Worm (Caenorhabditis elegans) whole organism, L4 larva: ENCODE results near the gene C56E10.3.

Experiments used
- D1046.2 ChIP-seq: fragments of 200-800 bp; sonication (Bioruptor generic); IDR thresholded peaks from 2 replicates; pipeline ENCODE4 v1.3.6; 2022; ENCODE audit warnings: missing genetic modification characterization, missing compliant biosample characterization
- F10B5.3 ChIP-seq: sonication (generic microtip); optimal IDR thresholded peaks from 2 replicates; lab custom pipeline; 2016; ENCODE audit warnings: mild to moderate bottlenecking, missing genetic modification characterization, missing compliant biosample characterization
- F37D6.2 ChIP-seq: sonication (generic microtip); optimal IDR thresholded peaks from 2 replicates; lab custom pipeline; 2016; ENCODE audit warnings: mild to moderate bottlenecking, missing genetic modification characterization, missing compliant biosample characterization
- R02D3.7 ChIP-seq: fragments of 150-350 bp; sonication (generic microtip); optimal IDR thresholded peaks from 3 replicates; lab custom pipeline; 2014; ENCODE audit warnings: missing biosample characterization, missing genetic modification characterization
- T26A8.4 ChIP-seq: fragments of 200-800 bp; sonication (Bioruptor generic); IDR thresholded peaks from 2 replicates; pipeline ENCODE4 v1.3.6; 2022; ENCODE audit warnings: missing genetic modification characterization, missing compliant biosample characterization
- Y48G9A.11 ChIP-seq: fragments of 200-800 bp; sonication (Bioruptor generic); IDR thresholded peaks from 2 replicates; pipeline ENCODE4 v1.3.6; 2022; ENCODE audit warnings: missing genetic modification reagents, missing genetic modification characterization, missing compliant biosample characterization
- Y75B8A.6 ChIP-seq: fragments of 200-800 bp; sonication (Bioruptor generic); IDR thresholded peaks from 2 replicates; pipeline ENCODE4 v1.3.6; 2022; ENCODE audit warnings: missing genetic modification reagents, missing genetic modification characterization, missing compliant biosample characterization
- ZK337.2 ChIP-seq: fragments of 200-800 bp; sonication (Bioruptor generic); IDR thresholded peaks from 2 replicates; pipeline ENCODE4 v1.3.6; 2022; ENCODE audit warnings: missing genetic modification reagents, missing genetic modification characterization, missing compliant biosample characterization
- aly-2 ChIP-seq: sonication (generic microtip); optimal IDR thresholded peaks from 2 replicates; lab custom pipeline; 2018; ENCODE audit warnings: missing biosample characterization, missing genetic modification characterization
- arid-1 ChIP-seq: fragments of 200-800 bp; sonication (Bioruptor generic); conservative IDR thresholded peaks from 2 replicates; pipeline ENCODE4 v1.3.6; 2022; ENCODE audit warnings: missing genetic modification reagents, missing genetic modification characterization, missing compliant biosample characterization
- attf-4 ChIP-seq: sonication (generic microtip); optimal IDR thresholded peaks from 3 replicates; lab custom pipeline; 2017; ENCODE audit warnings: missing biosample characterization, missing genetic modification characterization
- ceh-20 ChIP-seq: fragments of 200-800 bp; sonication (Bioruptor generic); IDR thresholded peaks from 2 replicates; pipeline ENCODE4 v1.3.6; 2022; ENCODE audit warnings: missing genetic modification reagents, missing genetic modification characterization, missing compliant biosample characterization
- ceh-44 ChIP-seq: fragments of 200-800 bp; sonication (Bioruptor generic); IDR thresholded peaks from 2 replicates; pipeline ENCODE4 v1.3.6; 2022; ENCODE audit warnings: missing genetic modification reagents, missing genetic modification characterization, missing compliant biosample characterization
- ceh-62 ChIP-seq: sonication (generic microtip); optimal IDR thresholded peaks from 2 replicates; lab custom pipeline; 2017; ENCODE audit warnings: missing biosample characterization, missing genetic modification characterization
- cey-2 ChIP-seq: sonication (generic microtip); optimal IDR thresholded peaks from 3 replicates; lab custom pipeline; 2017; ENCODE audit warnings: missing genetic modification characterization, mild to moderate bottlenecking, missing compliant biosample characterization, antibody characterized with exemption, borderline replicate concordance; ENCODE audit not compliant: insufficient read depth
- daf-12 ChIP-seq: fragments of 150-350 bp; optimal IDR thresholded peaks from 2 replicates; lab custom pipeline; 2014; ENCODE audit warnings: missing biosample characterization, missing genetic modification reagents, missing genetic modification characterization
- daf-8 ChIP-seq: fragments of 200-800 bp; sonication (Bioruptor generic); IDR thresholded peaks from 2 replicates; pipeline ENCODE4 v1.3.6; 2022; ENCODE audit warnings: missing genetic modification characterization, missing compliant biosample characterization
- dmd-6 ChIP-seq: fragments of 200-800 bp; sonication (Bioruptor generic); IDR thresholded peaks from 2 replicates; pipeline ENCODE4 v1.3.6; 2022; ENCODE audit warnings: missing genetic modification reagents, missing genetic modification characterization, missing compliant biosample characterization
- dve-1 ChIP-seq: sonication (generic microtip); optimal IDR thresholded peaks from 2 replicates; lab custom pipeline; 2017; ENCODE audit warnings: antibody characterized with exemption, mild to moderate bottlenecking, missing genetic modification characterization, missing compliant biosample characterization; ENCODE audit not compliant: insufficient read depth
- fkh-10 ChIP-seq: fragments of 150-350 bp; optimal IDR thresholded peaks from 2 replicates; lab custom pipeline; 2014; ENCODE audit warnings: missing biosample characterization, missing genetic modification reagents, missing genetic modification characterization
- fos-1 ChIP-seq: fragments of 150-350 bp; optimal IDR thresholded peaks from 2 replicates; lab custom pipeline; 2014; ENCODE audit warnings: missing biosample characterization, missing genetic modification characterization
- hlh-11 ChIP-seq: fragments of 200-800 bp; sonication (Bioruptor generic); optimal IDR thresholded peaks from 2 replicates; lab custom pipeline; 2018; ENCODE audit warnings: mild to moderate bottlenecking, missing genetic modification characterization, missing compliant biosample characterization
- hmg-1.1 ChIP-seq: fragments of 200-800 bp; sonication (Bioruptor generic); IDR thresholded peaks from 2 replicates; pipeline ENCODE4 v1.3.6; 2022; ENCODE audit warnings: missing genetic modification reagents, missing genetic modification characterization, missing compliant biosample characterization
- lin-1 ChIP-seq: fragments of 200-800 bp; sonication (Bioruptor generic); IDR thresholded peaks from 2 replicates; pipeline ENCODE4 v1.3.6; 2022; ENCODE audit warnings: missing genetic modification reagents, missing genetic modification characterization, missing compliant biosample characterization
- lin-13 ChIP-seq: fragments of 150-350 bp; optimal IDR thresholded peaks from 2 replicates; lab custom pipeline; 2014; ENCODE audit warnings: missing biosample characterization, missing genetic modification reagents, missing genetic modification characterization
- lin-15B ChIP-seq: fragments of 150-350 bp; sonication (generic microtip); optimal IDR thresholded peaks from 3 replicates; lab custom pipeline; 2014; ENCODE audit warnings: missing biosample characterization, missing genetic modification characterization
- lin-38 ChIP-seq: fragments of 200-800 bp; sonication (Bioruptor generic); IDR thresholded peaks from 2 replicates; pipeline ENCODE4 v1.3.6; 2022; ENCODE audit warnings: missing genetic modification reagents, missing genetic modification characterization, missing compliant biosample characterization
- madf-9 ChIP-seq: fragments of 200-800 bp; sonication (Bioruptor generic); conservative IDR thresholded peaks from 2 replicates; pipeline ENCODE4 v1.3.6; 2022; ENCODE audit warnings: missing genetic modification reagents, missing genetic modification characterization, missing compliant biosample characterization
- mdl-1 ChIP-seq, 2 experiments: fragments of 150-350 bp in 1 of 2; sonication (generic microtip) in 1 of 2; optimal IDR thresholded peaks; 2 replicates each; lab custom pipeline; 2014 to 2017; ENCODE audit warnings: missing biosample characterization in 2 of 2, missing genetic modification characterization in 2 of 2
- mdt-29 ChIP-seq: fragments of 200-800 bp; sonication (Bioruptor generic); IDR thresholded peaks from 2 replicates; pipeline ENCODE4 v1.3.6; 2022; ENCODE audit warnings: missing genetic modification reagents, missing genetic modification characterization, missing compliant biosample characterization
- mep-1 ChIP-seq: fragments of 150-350 bp; sonication (generic microtip); optimal IDR thresholded peaks from 3 replicates; lab custom pipeline; 2014; ENCODE audit warnings: missing biosample characterization, missing genetic modification characterization
- mes-2 ChIP-seq: sonication (generic microtip); optimal IDR thresholded peaks from 2 replicates; lab custom pipeline; 2016; ENCODE audit warnings: missing genotype, mild to moderate bottlenecking, missing genetic modification characterization, missing compliant biosample characterization; ENCODE audit not compliant: poor library complexity, severe bottlenecking
- mxl-3 ChIP-seq: fragments of 200-800 bp; sonication (Bioruptor generic); optimal IDR thresholded peaks from 2 replicates; lab custom pipeline; 2018; ENCODE audit warnings: mild to moderate bottlenecking, missing genetic modification characterization, missing compliant biosample characterization
- nhr-10 ChIP-seq: fragments of 150-350 bp; optimal IDR thresholded peaks from 2 replicates; lab custom pipeline; 2014; ENCODE audit warnings: missing biosample characterization, missing genetic modification characterization
- nhr-102 ChIP-seq: sonication (generic microtip); optimal IDR thresholded peaks from 2 replicates; lab custom pipeline; 2016; ENCODE audit warnings: mild to moderate bottlenecking, missing genetic modification characterization, moderate library complexity, missing compliant biosample characterization
- nhr-28 ChIP-seq: fragments of 150-350 bp; optimal IDR thresholded peaks from 2 replicates; lab custom pipeline; 2014; ENCODE audit warnings: missing biosample characterization, missing genetic modification characterization
- nhr-41 ChIP-seq: fragments of 200-800 bp; sonication (Bioruptor generic); IDR thresholded peaks from 2 replicates; pipeline ENCODE4 v1.3.6; 2022; ENCODE audit warnings: missing genetic modification reagents, missing genetic modification characterization, missing compliant biosample characterization
- nhr-42 ChIP-seq: fragments of 200-800 bp; sonication (Bioruptor generic); IDR thresholded peaks from 2 replicates; pipeline ENCODE4 v1.3.6; 2022; ENCODE audit warnings: missing genetic modification characterization, missing compliant biosample characterization
- nhr-48 ChIP-seq: sonication (generic microtip); optimal IDR thresholded peaks from 2 replicates; lab custom pipeline; 2016; ENCODE audit warnings: mild to moderate bottlenecking, missing genetic modification characterization, missing compliant biosample characterization
- nhr-6 ChIP-seq: fragments of 150-350 bp; optimal IDR thresholded peaks from 2 replicates; lab custom pipeline; 2014; ENCODE audit warnings: missing biosample characterization, missing genetic modification characterization
- nhr-76 ChIP-seq: fragments of 150-350 bp; optimal IDR thresholded peaks from 2 replicates; lab custom pipeline; 2014; ENCODE audit warnings: missing biosample characterization, missing genetic modification characterization
- nhr-77 ChIP-seq: fragments of 150-350 bp; optimal IDR thresholded peaks from 2 replicates; lab custom pipeline; 2014; ENCODE audit warnings: missing biosample characterization, missing genetic modification characterization
- php-3 ChIP-seq: fragments of 200-800 bp; sonication (Bioruptor generic); IDR thresholded peaks from 2 replicates; pipeline ENCODE4 v1.3.6; 2022; ENCODE audit warnings: missing genetic modification reagents, missing genetic modification characterization, missing compliant biosample characterization
- saeg-2 ChIP-seq: fragments of 200-800 bp; sonication (Bioruptor generic); IDR thresholded peaks from 2 replicates; pipeline ENCODE4 v1.3.6; 2022; ENCODE audit warnings: missing genetic modification reagents, missing genetic modification characterization, missing compliant biosample characterization
- skn-1 ChIP-seq: fragments of 150-350 bp; optimal IDR thresholded peaks from 2 replicates; lab custom pipeline; 2014; ENCODE audit warnings: missing biosample characterization, missing genetic modification characterization
- tra-1 ChIP-seq: fragments of 200-800 bp; sonication (Bioruptor generic); IDR thresholded peaks from 2 replicates; pipeline ENCODE4 v1.3.6; 2022; ENCODE audit warnings: missing genetic modification reagents, missing genetic modification characterization, missing compliant biosample characterization
- unc-130 ChIP-seq: sonication (generic microtip); optimal IDR thresholded peaks from 2 replicates; lab custom pipeline; 2016; ENCODE audit warnings: missing genetic modification reagents, missing genetic modification characterization, missing compliant biosample characterization
- vab-7 ChIP-seq: fragments of 200-800 bp; sonication (Bioruptor generic); IDR thresholded peaks from 2 replicates; pipeline ENCODE4 v1.3.6; 2022; ENCODE audit warnings: missing genetic modification reagents, missing genetic modification characterization, missing compliant biosample characterization
- zfp-3 ChIP-seq: fragments of 200-800 bp; sonication (Bioruptor generic); conservative IDR thresholded peaks from 2 replicates; pipeline ENCODE4 v1.3.6; 2022; ENCODE audit warnings: missing genetic modification reagents, missing genetic modification characterization, missing compliant biosample characterization
- zip-11 ChIP-seq: fragments of 200-800 bp; sonication (Bioruptor generic); IDR thresholded peaks from 2 replicates; pipeline ENCODE4 v1.3.6; 2022; ENCODE audit warnings: missing genetic modification characterization, missing compliant biosample characterization
- zip-2 ChIP-seq: fragments of 150-350 bp; optimal IDR thresholded peaks from 2 replicates; lab custom pipeline; 2014; ENCODE audit warnings: missing biosample characterization, missing genetic modification characterization
- ztf-7 ChIP-seq: fragments of 150-350 bp; optimal IDR thresholded peaks from 2 replicates; lab custom pipeline; 2014; ENCODE audit warnings: missing biosample characterization, missing genetic modification characterization

Gene C56E10.3

DNA sequence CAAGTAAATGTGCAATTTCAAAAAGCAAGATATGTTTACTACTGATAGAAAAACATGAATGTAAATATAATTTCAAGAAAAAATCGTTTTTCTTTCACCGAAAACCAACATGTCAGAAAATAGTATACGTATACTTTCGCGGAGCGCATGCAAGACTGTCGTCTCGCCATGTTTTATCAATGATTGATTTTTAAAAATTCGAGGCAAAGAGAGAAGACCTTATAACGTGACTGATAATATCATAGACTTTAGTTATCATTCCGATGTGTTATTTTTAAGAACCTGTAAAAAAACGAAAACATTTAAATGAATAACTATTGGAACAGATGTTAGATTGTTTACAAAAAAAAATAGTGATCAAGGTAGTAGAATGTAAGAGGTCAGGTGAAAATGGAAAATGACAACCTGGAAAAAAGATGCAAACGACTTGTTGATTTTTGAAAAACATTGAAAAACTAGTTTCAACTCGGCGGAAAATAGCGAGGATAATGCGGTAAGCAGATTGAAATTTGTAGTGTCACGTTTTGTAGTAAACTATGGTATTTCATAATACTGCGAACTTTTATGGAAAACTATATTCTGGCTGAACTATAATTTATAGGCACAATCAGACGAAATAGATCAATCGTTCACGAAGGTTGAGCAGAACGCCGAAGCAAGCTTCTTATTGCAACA lies 1.1 kb downstream of the C56E10.3 start:
- TF ChIP-seq zfp-3 (GFP tag; lab: Robert Waterston, UW): no peak
- TF ChIP-seq dve-1 (tag; lab: Kevin White, UChicago): peak; percentile 47
- no peak for TF ChIP-seq mxl-3 (GFP tag; lab: Kevin White, UChicago)
- TF ChIP-seq tra-1 (GFP tag; lab: Robert Waterston, UW): no peak
- no peak for TF ChIP-seq lin-1 (GFP tag; lab: Robert Waterston, UW)
- TF ChIP-seq cey-2 (tag; lab: Kevin White, UChicago): no peak
- no peak for TF ChIP-seq lin-38 (GFP tag; lab: Robert Waterston, UW)
- no peak for TF ChIP-seq aly-2 (tag; lab: Kevin White, UChicago)
- no peak for TF ChIP-seq fos-1 (tag; lab: Kevin White, UChicago)
- no peak for TF ChIP-seq daf-8
- no peak for TF ChIP-seq attf-4 (tag; lab: Kevin White, UChicago)
- TF ChIP-seq ZK337.2 (GFP tag; lab: Robert Waterston, UW): no peak
- no peak for TF ChIP-seq nhr-76
- TF ChIP-seq fkh-10 (GFP tag; lab: Kevin White, UChicago): no peak
- no peak for TF ChIP-seq Y48G9A.11 (GFP tag; lab: Robert Waterston, UW)
- TF ChIP-seq nhr-77: no peak
- TF ChIP-seq nhr-48 (tag; lab: Kevin White, UChicago): no peak
- TF ChIP-seq nhr-6 (tag; lab: Kevin White, UChicago): no peak
- no peak for TF ChIP-seq daf-12 (tag; lab: Kevin White, UChicago)
- no peak for TF ChIP-seq vab-7 (GFP tag; lab: Robert Waterston, UW)
- TF ChIP-seq ceh-62 (tag; lab: Kevin White, UChicago): no peak
- TF ChIP-seq zip-2 (tag; lab: Kevin White, UChicago): no peak
- TF ChIP-seq Y75B8A.6 (GFP tag; lab: Robert Waterston, UW): no peak
- TF ChIP-seq hlh-11 (tag; lab: Kevin White, UChicago): peak; percentile 50
- TF ChIP-seq nhr-10 (tag; lab: Kevin White, UChicago): no peak
- TF ChIP-seq D1046.2 (GFP tag; lab: Robert Waterston, UW): no peak
- no peak for TF ChIP-seq mdl-1 (tag; optimal IDR thresholded peaks at IDR 0.05; lab: Kevin White, UChicago)
- no peak for TF ChIP-seq php-3 (GFP tag; lab: Robert Waterston, UW)
- no peak for TF ChIP-seq mdt-29
- no peak for TF ChIP-seq nhr-42
- TF ChIP-seq T26A8.4 (GFP tag; lab: Robert Waterston, UW): no peak
- TF ChIP-seq lin-15B (tag; lab: Kevin White, UChicago): no peak
- no peak for TF ChIP-seq R02D3.7 (tag; lab: Kevin White, UChicago)
- TF ChIP-seq nhr-28: peak; percentile 6
- no peak for TF ChIP-seq F37D6.2
- no peak for TF ChIP-seq hmg-1.1 (GFP tag; lab: Robert Waterston, UW)
- TF ChIP-seq zip-11 (GFP tag; lab: Robert Waterston, UW): no peak
- TF ChIP-seq lin-13 (GFP tag; lab: Kevin White, UChicago): no peak
- no peak for TF ChIP-seq nhr-102 (tag; lab: Kevin White, UChicago)
- no peak for TF ChIP-seq skn-1 (tag; lab: Kevin White, UChicago)
- no peak for TF ChIP-seq arid-1
- TF ChIP-seq ceh-44 (GFP tag; lab: Robert Waterston, UW): no peak
- no peak for TF ChIP-seq saeg-2 (GFP tag; lab: Robert Waterston, UW)
- no peak for TF ChIP-seq madf-9 (GFP tag; lab: Robert Waterston, UW)
- TF ChIP-seq ceh-20 (GFP tag; lab: Robert Waterston, UW): no peak
- TF ChIP-seq mep-1 (tag; lab: Kevin White, UChicago): no peak
- peak; percentile 45; the same call in 1 of the 2 replicates for TF ChIP-seq dmd-6 (GFP tag; lab: Robert Waterston, UW)
- no peak for TF ChIP-seq F10B5.3
- no peak for TF ChIP-seq nhr-41
- no peak for TF ChIP-seq ztf-7
- no peak for TF ChIP-seq mes-2 (tag; lab: Kevin White, UChicago)
- no peak for TF ChIP-seq unc-130
